Fruit fly (Drosophila melanogaster): Measurements from ENCODE around the gene CG3108.

The CG3108 gene

DNA sequence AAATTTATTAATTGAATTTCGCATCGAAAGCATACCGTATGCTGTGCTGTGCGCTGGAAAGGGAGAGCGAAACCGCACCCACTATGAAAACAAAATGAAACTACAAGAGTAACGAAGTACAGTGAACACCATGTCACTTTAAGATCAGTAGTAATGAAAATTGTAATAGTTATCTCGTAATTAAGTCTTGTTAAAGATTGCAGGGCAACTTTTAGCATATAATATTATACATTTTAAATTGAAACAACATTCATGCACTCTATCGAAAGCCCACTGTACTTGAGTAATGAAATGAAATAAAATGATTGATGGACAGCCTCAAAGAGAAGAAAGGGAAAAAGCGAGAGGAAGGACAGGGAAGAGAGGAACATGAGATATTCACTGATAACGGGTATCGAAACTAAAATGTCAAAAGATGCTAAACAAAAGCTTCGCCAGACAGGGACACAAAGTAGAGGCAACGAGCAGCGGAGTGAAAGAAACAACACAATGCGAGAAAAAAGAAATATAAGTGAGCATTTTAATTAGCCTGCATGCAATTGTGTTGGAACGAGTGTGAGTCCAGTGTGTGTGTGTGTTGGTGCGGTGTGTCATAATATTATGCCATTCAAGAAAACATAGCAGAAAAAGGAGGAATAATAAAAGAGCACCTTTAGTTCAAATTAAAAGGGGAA is 46.0 kb downstream of the CG3108 start (continued):
- TF ChIP-seq Opbp (GFP tag; IDR thresholded peaks at IDR 0.05; ENCODE audit: partially characterized antibody) = no peak
- TF ChIP-seq stc (GFP tag; IDR thresholded peaks at IDR 0.05) = peak; percentile 81
- TF ChIP-seq CG5245 (GFP tag; optimal IDR thresholded peaks at IDR 0.05) = peak; percentile 63
- no peak for TF ChIP-seq CG8944 (GFP tag; optimal IDR thresholded peaks at IDR 0.05)
- TF ChIP-seq wor (GFP tag; IDR thresholded peaks at IDR 0.05) = no peak
- TF ChIP-seq kah (GFP tag; optimal IDR thresholded peaks at IDR 0.05) = peak; percentile 43
- TF ChIP-seq vnd (GFP tag; IDR thresholded peaks at IDR 0.05; ENCODE audit: partially characterized antibody) = no peak
- peak; percentile 76 for TF ChIP-seq Dip3 (GFP tag; optimal IDR thresholded peaks at IDR 0.05)
- TF ChIP-seq odd (GFP tag; optimal IDR thresholded peaks at IDR 0.05) = peak; percentile 50
- peak; percentile 80 for TF ChIP-seq CG12391 (tag; optimal IDR thresholded peaks at IDR 0.05)
- peak; percentile 94 for TF ChIP-seq Med (GFP tag)
- TF ChIP-seq Six4 (GFP tag; optimal IDR thresholded peaks at IDR 0.05) = no peak
- peak; percentile 51 for TF ChIP-seq CG2875 (GFP tag; optimal IDR thresholded peaks at IDR 0.05)
- no peak for TF ChIP-seq ac (GFP tag; optimal IDR thresholded peaks at IDR 0.05)
- no peak for TF ChIP-seq CG6765 (GFP tag; optimal IDR thresholded peaks at IDR 0.05)
- peak; percentile 52; the same call in 2 of the 4 replicates for TF ChIP-seq Gug (GFP tag; IDR thresholded peaks at IDR 0.05)
- no peak for TF ChIP-seq z (GFP tag; IDR thresholded peaks at IDR 0.05)
- peak; percentile 76 for TF ChIP-seq esg (GFP tag; conservative IDR thresholded peaks at IDR 0.05)
- peak; percentile 67 for TF ChIP-seq CG14050 (GFP tag; IDR thresholded peaks at IDR 0.05)
- TF ChIP-seq CG11085 (GFP tag; IDR thresholded peaks at IDR 0.05) = peak; percentile 54
- TF ChIP-seq row (GFP tag; IDR thresholded peaks at IDR 0.05) = peak; percentile 82
- peak; percentile 10 for TF ChIP-seq Ets97D (GFP tag; optimal IDR thresholded peaks at IDR 0.05)
- peak; percentile 76 for TF ChIP-seq bab2 (GFP tag; optimal IDR thresholded peaks at IDR 0.05)
- TF ChIP-seq HmgZ (tag; optimal IDR thresholded peaks at IDR 0.05) = peak; percentile 65
- no peak for TF ChIP-seq hkb (optimal IDR thresholded peaks at IDR 0.05)
- TF ChIP-seq hkb (GFP tag; IDR thresholded peaks at IDR 0.05) = peak; percentile 76
- TF ChIP-seq ab (GFP tag; optimal IDR thresholded peaks at IDR 0.05) = no peak
- no peak for TF ChIP-seq CG16813 (GFP tag; IDR thresholded peaks at IDR 0.05; ENCODE audit: partially characterized antibody)
- peak; percentile 21 for TF ChIP-seq CG8359 (GFP tag; optimal IDR thresholded peaks at IDR 0.05; ENCODE audit: borderline replicate concordance)
- TF ChIP-seq CG33213 (GFP tag; optimal IDR thresholded peaks at IDR 0.05) = no peak
- TF ChIP-seq nerfin-1 (tag; optimal IDR thresholded peaks at IDR 0.05) = peak; percentile 42
- peak; percentile 51 for TF ChIP-seq nom (GFP tag; optimal IDR thresholded peaks at IDR 0.05)
- no peak for TF ChIP-seq Stat92E (GFP tag; optimal IDR thresholded peaks at IDR 0.05)
- TF ChIP-seq CG15601 (tag; optimal IDR thresholded peaks at IDR 0.05) = peak; percentile 62
- TF ChIP-seq CG6175 (GFP tag; IDR thresholded peaks at IDR 0.05) = 0 out of 3 replicates have a peak, but pooled peaks have one; percentile 25
- no peak for TF ChIP-seq CG4328 (GFP tag; optimal IDR thresholded peaks at IDR 0.05)
- TF ChIP-seq sima (GFP tag; optimal IDR thresholded peaks at IDR 0.05) = no peak
- no peak for TF ChIP-seq zen2 (GFP tag; IDR thresholded peaks at IDR 0.05; ENCODE audit: partially characterized antibody)
- TF ChIP-seq pho (GFP tag; optimal IDR thresholded peaks at IDR 0.05) = peak; percentile 50
- peak; percentile 82; the same call in 2 of the 3 replicates for TF ChIP-seq zfh1 (GFP tag; IDR thresholded peaks at IDR 0.05)
- peak; percentile 82 for TF ChIP-seq CG2678 (tag; optimal IDR thresholded peaks at IDR 0.05)
- TF ChIP-seq tup (GFP tag; optimal IDR thresholded peaks at IDR 0.05) = peak; percentile 21
- TF ChIP-seq tin (GFP tag; optimal IDR thresholded peaks at IDR 0.05) = peak; percentile 61
- TF ChIP-seq CG12744 (GFP tag; optimal IDR thresholded peaks at IDR 0.05) = peak; percentile 33
- TF ChIP-seq phol (tag; optimal IDR thresholded peaks at IDR 0.05) = peak; percentile 71
- TF ChIP-seq Hr39 (optimal IDR thresholded peaks at IDR 0.05) = no peak
- no peak for TF ChIP-seq CG17802 (tag; optimal IDR thresholded peaks at IDR 0.05)
- peak; percentile 74 for TF ChIP-seq CG11695 (GFP tag; IDR thresholded peaks at IDR 0.05)
- no peak for TF ChIP-seq CG14965 (GFP tag; optimal IDR thresholded peaks at IDR 0.05; ENCODE audit: borderline replicate concordance)
- peak; percentile 77 for TF ChIP-seq ara (GFP tag; IDR thresholded peaks at IDR 0.05)

Data from whole organism, embryonic.